Worm (Caenorhabditis elegans) whole organism, mixed stage, embryonic: Measurements from ENCODE around the gene immt-2.

Experiments
- ham-2 ChIP-seq: fragments of 200-800 bp; sonication (Bioruptor generic); optimal IDR thresholded peaks from 2 replicates; lab custom pipeline; 2018; ENCODE audit warnings: mild to moderate bottlenecking, missing genetic modification characterization, missing compliant biosample characterization
- lin-13 ChIP-seq: fragments of 150-350 bp; optimal IDR thresholded peaks from 2 replicates; lab custom pipeline; 2014; ENCODE audit warnings: missing biosample characterization, missing genetic modification characterization
- nhr-12 ChIP-seq: fragments of 150-350 bp; optimal IDR thresholded peaks from 2 replicates; lab custom pipeline; 2014; ENCODE audit warnings: missing biosample characterization, missing genetic modification characterization
- nhr-76 ChIP-seq: sonication (generic microtip); optimal IDR thresholded peaks from 2 replicates; lab custom pipeline; 2017; ENCODE audit warnings: missing biosample characterization, missing genetic modification characterization
- tbx-8 ChIP-seq: fragments of 200-800 bp; sonication (Bioruptor generic); optimal IDR thresholded peaks from 2 replicates; lab custom pipeline; 2018; ENCODE audit warnings: mild to moderate bottlenecking, missing genetic modification characterization, moderate library complexity, missing compliant biosample characterization
- unc-62 ChIP-seq: fragments of 150-350 bp; optimal IDR thresholded peaks from 2 replicates; lab custom pipeline; 2014; ENCODE audit warnings: missing biosample characterization, missing genetic modification reagents, missing genetic modification characterization

- TF ChIP-seq tbx-8 (GFP tag; lab: Kevin White, UChicago) = no peak
- TF ChIP-seq lin-13 = no peak
- no peak for TF ChIP-seq nhr-76 (tag; lab: Kevin White, UChicago)
- no peak for TF ChIP-seq nhr-12 (tag; lab: Kevin White, UChicago)
- no peak for TF ChIP-seq ham-2 (GFP tag; lab: Kevin White, UChicago)
- TF ChIP-seq unc-62 (GFP tag; lab: Kevin White, UChicago) = no peak
Measured at ce11 chrV:16829396-16829795, 40.3 kb downstream of the immt-2 start, which contains the start of gene srh-214.
